Worm (Caenorhabditis elegans) whole organism, L4 larva: ENCODE measurements around the gene F20B6.9.
A peak's percentile ranks its signal among the peaks of the same experiment; 100 is the strongest.

ENCODE experiments used
- F44E2.7 ChIP-seq: fragments of 200-800 bp; sonication (Bioruptor generic); IDR thresholded peaks from 2 replicates; pipeline ENCODE4 v2.1.2; 2022; ENCODE audit warnings: missing genetic modification characterization, missing compliant biosample characterization
- F49E8.2 ChIP-seq: sonication (generic microtip); optimal IDR thresholded peaks from 2 replicates; lab custom pipeline; 2016; ENCODE audit warnings: missing compliant biosample characterization, mild to moderate bottlenecking, missing genetic modification characterization, borderline replicate concordance
- R02D3.7 ChIP-seq: fragments of 150-350 bp; sonication (generic microtip); optimal IDR thresholded peaks from 3 replicates; lab custom pipeline; 2014; ENCODE audit warnings: missing biosample characterization, missing genetic modification characterization
- T20F7.1 ChIP-seq: fragments of 200-800 bp; sonication (Bioruptor generic); optimal IDR thresholded peaks from 2 replicates; lab custom pipeline; 2018; ENCODE audit warnings: mild to moderate bottlenecking, missing genetic modification characterization, missing compliant biosample characterization
- T26A8.4 ChIP-seq: fragments of 200-800 bp; sonication (Bioruptor generic); IDR thresholded peaks from 2 replicates; pipeline ENCODE4 v1.3.6; 2022; ENCODE audit warnings: missing genetic modification characterization, missing compliant biosample characterization
- Y5F2A.4 ChIP-seq: fragments of 200-800 bp; sonication (Bioruptor generic); optimal IDR thresholded peaks from 2 replicates; lab custom pipeline; 2018; ENCODE audit warnings: mild to moderate bottlenecking, missing genetic modification characterization, missing compliant biosample characterization
- Y75B8A.6 ChIP-seq: fragments of 200-800 bp; sonication (Bioruptor generic); IDR thresholded peaks from 2 replicates; pipeline ENCODE4 v1.3.6; 2022; ENCODE audit warnings: missing genetic modification reagents, missing genetic modification characterization, missing compliant biosample characterization
- ZK546.5 ChIP-seq, 2 experiments: sonication (generic microtip); optimal IDR thresholded peaks; 2 replicates each; lab custom pipeline; 2017; ENCODE audit warnings: missing biosample characterization in 2 of 2, missing genetic modification characterization in 2 of 2
- ceh-20 ChIP-seq: fragments of 200-800 bp; sonication (Bioruptor generic); IDR thresholded peaks from 2 replicates; pipeline ENCODE4 v1.3.6; 2022; ENCODE audit warnings: missing genetic modification reagents, missing genetic modification characterization, missing compliant biosample characterization
- daf-19 ChIP-seq: fragments of 200-800 bp; sonication (Bioruptor generic); conservative IDR thresholded peaks from 2 replicates; pipeline ENCODE4 v1.3.6; 2022; ENCODE audit warnings: missing genetic modification characterization, missing compliant biosample characterization
- daf-8 ChIP-seq: fragments of 200-800 bp; sonication (Bioruptor generic); IDR thresholded peaks from 2 replicates; pipeline ENCODE4 v1.3.6; 2022; ENCODE audit warnings: missing genetic modification characterization, missing compliant biosample characterization
- dmd-8 ChIP-seq: fragments of 200-800 bp; sonication (Bioruptor generic); IDR thresholded peaks from 2 replicates; pipeline ENCODE4 v1.3.6; 2022; ENCODE audit warnings: missing genetic modification characterization, missing compliant biosample characterization
- dpl-1 ChIP-seq: fragments of 150-350 bp; optimal IDR thresholded peaks from 2 replicates; lab custom pipeline; 2014; ENCODE audit warnings: missing biosample characterization, missing genetic modification reagents, missing genetic modification characterization
- duxl-1 ChIP-seq: sonication (generic microtip); optimal IDR thresholded peaks from 2 replicates; lab custom pipeline; 2016; ENCODE audit warnings: mild to moderate bottlenecking, missing genetic modification characterization, moderate library complexity, missing compliant biosample characterization; ENCODE audit not compliant: poor library complexity
- dve-1 ChIP-seq: sonication (generic microtip); optimal IDR thresholded peaks from 2 replicates; lab custom pipeline; 2017; ENCODE audit warnings: antibody characterized with exemption, mild to moderate bottlenecking, missing genetic modification characterization, missing compliant biosample characterization; ENCODE audit not compliant: insufficient read depth
- egl-27 ChIP-seq: sonication (generic microtip); optimal IDR thresholded peaks from 3 replicates; lab custom pipeline; 2017; ENCODE audit warnings: missing biosample characterization, missing genetic modification reagents, missing genetic modification characterization
- fos-1 ChIP-seq: fragments of 150-350 bp; optimal IDR thresholded peaks from 2 replicates; lab custom pipeline; 2014; ENCODE audit warnings: missing biosample characterization, missing genetic modification characterization
- gei-8 ChIP-seq: fragments of 200-800 bp; sonication (Bioruptor generic); optimal IDR thresholded peaks from 2 replicates; lab custom pipeline; 2018; ENCODE audit warnings: mild to moderate bottlenecking, missing genetic modification characterization, missing compliant biosample characterization
- hlh-11 ChIP-seq: fragments of 200-800 bp; sonication (Bioruptor generic); optimal IDR thresholded peaks from 2 replicates; lab custom pipeline; 2018; ENCODE audit warnings: mild to moderate bottlenecking, missing genetic modification characterization, missing compliant biosample characterization
- hlh-30 ChIP-seq: sonication (generic microtip); optimal IDR thresholded peaks from 2 replicates; lab custom pipeline; 2017; ENCODE audit warnings: antibody characterized with exemption, mild to moderate bottlenecking, missing genetic modification characterization, missing compliant biosample characterization; ENCODE audit not compliant: insufficient read depth
- hmg-1.1 ChIP-seq: fragments of 200-800 bp; sonication (Bioruptor generic); IDR thresholded peaks from 2 replicates; pipeline ENCODE4 v1.3.6; 2022; ENCODE audit warnings: missing genetic modification reagents, missing genetic modification characterization, missing compliant biosample characterization
- lim-7 ChIP-seq: fragments of 200-800 bp; sonication (Bioruptor generic); IDR thresholded peaks from 2 replicates; pipeline ENCODE4 v1.3.6; 2022; ENCODE audit warnings: missing genetic modification characterization, missing compliant biosample characterization
- lin-1 ChIP-seq: fragments of 200-800 bp; sonication (Bioruptor generic); IDR thresholded peaks from 2 replicates; pipeline ENCODE4 v1.3.6; 2022; ENCODE audit warnings: missing genetic modification reagents, missing genetic modification characterization, missing compliant biosample characterization
- lin-39 ChIP-seq: fragments of 150-350 bp; optimal IDR thresholded peaks from 2 replicates; lab custom pipeline; 2014; ENCODE audit warnings: missing biosample characterization, missing genetic modification reagents, missing genetic modification characterization
- lsy-2 ChIP-seq, 2 experiments: fragments of 150-350 bp in 1 of 2; sonication (generic microtip) in 1 of 2; optimal IDR thresholded peaks; 2 replicates each; lab custom pipeline; 2014 to 2017; ENCODE audit warnings: missing biosample characterization in 2 of 2, missing genetic modification characterization in 2 of 2
- madf-5 ChIP-seq, 2 experiments: fragments of 200-800 bp; sonication (Bioruptor generic); IDR thresholded peaks; 2 replicates each; pipeline ENCODE4 v1.3.6; 2022; ENCODE audit warnings: missing compliant biosample characterization in 2 of 2, missing genetic modification characterization in 2 of 2
- mdl-1 ChIP-seq, 2 experiments: fragments of 150-350 bp in 1 of 2; sonication (generic microtip) in 1 of 2; optimal IDR thresholded peaks; 2 replicates each; lab custom pipeline; 2014 to 2017; ENCODE audit warnings: missing biosample characterization in 2 of 2, missing genetic modification characterization in 2 of 2
- mxl-2 ChIP-seq: fragments of 200-800 bp; sonication (Bioruptor generic); conservative IDR thresholded peaks from 2 replicates; pipeline ENCODE4 v1.3.6; 2022; ENCODE audit warnings: missing genetic modification reagents, missing genetic modification characterization, missing compliant biosample characterization
- mxl-3 ChIP-seq: fragments of 200-800 bp; sonication (Bioruptor generic); optimal IDR thresholded peaks from 2 replicates; lab custom pipeline; 2018; ENCODE audit warnings: mild to moderate bottlenecking, missing genetic modification characterization, missing compliant biosample characterization
- nhr-111 ChIP-seq: fragments of 200-800 bp; sonication (Bioruptor generic); optimal IDR thresholded peaks from 2 replicates; lab custom pipeline; 2018; ENCODE audit warnings: mild to moderate bottlenecking, missing genetic modification characterization, missing compliant biosample characterization
- nhr-237 ChIP-seq: sonication (generic microtip); optimal IDR thresholded peaks from 2 replicates; lab custom pipeline; 2017; ENCODE audit warnings: missing biosample characterization, missing genetic modification characterization
- nhr-28 ChIP-seq: fragments of 150-350 bp; optimal IDR thresholded peaks from 2 replicates; lab custom pipeline; 2014; ENCODE audit warnings: missing biosample characterization, missing genetic modification characterization
- nhr-41 ChIP-seq: fragments of 200-800 bp; sonication (Bioruptor generic); IDR thresholded peaks from 2 replicates; pipeline ENCODE4 v1.3.6; 2022; ENCODE audit warnings: missing genetic modification reagents, missing genetic modification characterization, missing compliant biosample characterization
- nhr-42 ChIP-seq: fragments of 200-800 bp; sonication (Bioruptor generic); IDR thresholded peaks from 2 replicates; pipeline ENCODE4 v1.3.6; 2022; ENCODE audit warnings: missing genetic modification characterization, missing compliant biosample characterization
- nhr-48 ChIP-seq: sonication (generic microtip); optimal IDR thresholded peaks from 2 replicates; lab custom pipeline; 2016; ENCODE audit warnings: mild to moderate bottlenecking, missing genetic modification characterization, missing compliant biosample characterization
- nhr-77 ChIP-seq: fragments of 150-350 bp; optimal IDR thresholded peaks from 2 replicates; lab custom pipeline; 2014; ENCODE audit warnings: missing biosample characterization, missing genetic modification characterization
- saeg-2 ChIP-seq: fragments of 200-800 bp; sonication (Bioruptor generic); IDR thresholded peaks from 2 replicates; pipeline ENCODE4 v1.3.6; 2022; ENCODE audit warnings: missing genetic modification reagents, missing genetic modification characterization, missing compliant biosample characterization
- skn-1 ChIP-seq: fragments of 150-350 bp; optimal IDR thresholded peaks from 2 replicates; lab custom pipeline; 2014; ENCODE audit warnings: missing biosample characterization, missing genetic modification characterization
- snpc-1.2 ChIP-seq: fragments of 200-800 bp; sonication (Bioruptor generic); IDR thresholded peaks from 2 replicates; pipeline ENCODE4 v1.3.6; 2022; ENCODE audit warnings: missing genetic modification reagents, missing genetic modification characterization, missing compliant biosample characterization
- snpc-4 ChIP-seq: fragments of 150-350 bp; optimal IDR thresholded peaks from 2 replicates; lab custom pipeline; 2014; ENCODE audit warnings: missing biosample characterization, missing genetic modification characterization
- spr-1 ChIP-seq: sonication (generic microtip); optimal IDR thresholded peaks from 2 replicates; lab custom pipeline; 2016; ENCODE audit warnings: mild to moderate bottlenecking, missing genetic modification characterization, missing compliant biosample characterization
- spr-3 ChIP-seq: fragments of 200-800 bp; sonication (Bioruptor generic); optimal IDR thresholded peaks from 2 replicates; lab custom pipeline; 2018; ENCODE audit warnings: mild to moderate bottlenecking, missing genetic modification characterization, missing compliant biosample characterization
- tra-1 ChIP-seq: fragments of 200-800 bp; sonication (Bioruptor generic); IDR thresholded peaks from 2 replicates; pipeline ENCODE4 v1.3.6; 2022; ENCODE audit warnings: missing genetic modification reagents, missing genetic modification characterization, missing compliant biosample characterization
- unc-62 ChIP-seq, 3 experiments: fragments of 150-350 bp in 1 of 3; sonication (generic microtip); optimal IDR thresholded peaks in 2 of 3; peaks in 1 of 3; 1 replicate in 1 of 3; 2 replicates in 2 of 3; lab custom pipeline; 2014 to 2017; ENCODE audit warnings: missing biosample characterization in 3 of 3, missing genetic modification characterization in 3 of 3, missing genetic modification reagents in 3 of 3, missing genotype in 1 of 3
- vab-7 ChIP-seq: fragments of 200-800 bp; sonication (Bioruptor generic); IDR thresholded peaks from 2 replicates; pipeline ENCODE4 v1.3.6; 2022; ENCODE audit warnings: missing genetic modification reagents, missing genetic modification characterization, missing compliant biosample characterization
- zag-1 ChIP-seq: fragments of 150-350 bp; optimal IDR thresholded peaks from 2 replicates; lab custom pipeline; 2014; ENCODE audit warnings: missing biosample characterization, missing genetic modification characterization
- zip-2 ChIP-seq: fragments of 150-350 bp; optimal IDR thresholded peaks from 2 replicates; lab custom pipeline; 2014; ENCODE audit warnings: missing biosample characterization, missing genetic modification characterization
- ztf-11 ChIP-seq: fragments of 150-350 bp; optimal IDR thresholded peaks from 2 replicates; lab custom pipeline; 2014; ENCODE audit warnings: missing biosample characterization, missing genetic modification characterization
- ztf-7 ChIP-seq: fragments of 150-350 bp; optimal IDR thresholded peaks from 2 replicates; lab custom pipeline; 2014; ENCODE audit warnings: missing biosample characterization, missing genetic modification characterization

The F20B6.9 gene

DNA sequence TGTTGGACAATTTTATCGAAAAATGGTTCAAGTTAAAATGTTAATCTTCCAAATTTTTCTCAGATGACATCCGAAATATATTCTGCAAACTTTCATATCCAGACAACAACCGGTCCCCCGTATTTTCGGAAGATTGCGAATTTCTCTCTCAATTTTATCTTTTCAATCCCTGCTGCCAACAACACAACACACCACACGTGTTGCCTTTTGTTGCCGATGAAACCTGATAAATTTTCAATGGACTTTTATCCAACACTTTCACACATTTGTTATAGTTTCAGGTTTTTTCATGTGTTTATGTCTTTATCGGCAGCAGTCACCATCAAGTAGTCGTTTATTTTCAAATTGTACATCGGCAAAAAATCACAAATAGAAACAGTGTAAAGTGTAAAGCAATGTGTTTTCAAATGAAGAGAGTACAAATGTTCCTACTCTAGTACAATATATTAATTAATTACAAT, 39.0 kb upstream of the F20B6.9 start (continued):
- no peak for TF ChIP-seq daf-19
- TF ChIP-seq lin-1 (GFP tag; lab: Robert Waterston, UW), result no peak
- peak; percentile 65 for TF ChIP-seq dve-1 (tag; lab: Kevin White, UChicago)
- TF ChIP-seq hmg-1.1 (GFP tag; lab: Robert Waterston, UW), result 0 out of 2 replicates have a peak, but pooled peaks have one; percentile 7
- peak; percentile 44 for TF ChIP-seq hlh-30
- TF ChIP-seq snpc-1.2 (GFP tag; lab: Robert Waterston, UW), result no peak
- TF ChIP-seq fos-1 (tag; lab: Kevin White, UChicago), result no peak
- TF ChIP-seq zag-1 (tag; lab: Kevin White, UChicago), result no peak
- no peak for TF ChIP-seq ZK546.5 (tag; optimal IDR thresholded peaks at IDR 0.05; lab: Kevin White, UChicago)
- TF ChIP-seq nhr-48 (tag; lab: Kevin White, UChicago), result no peak
- peak; percentile 38; the same call in 1 of the 2 replicates for TF ChIP-seq nhr-41
- peak; percentile 2 for TF ChIP-seq spr-1
- no peak for TF ChIP-seq egl-27 (tag; lab: Kevin White, UChicago)
- TF ChIP-seq skn-1 (tag; lab: Kevin White, UChicago), result no peak
- TF ChIP-seq mxl-2 (GFP tag; lab: Robert Waterston, UW), result 0 out of 2 replicates have a peak, but pooled peaks have one; percentile 2
- peak; percentile 37 for TF ChIP-seq nhr-77
- peak; percentile 14; the same call in 1 of the 2 replicates for TF ChIP-seq nhr-42 (GFP tag; lab: Robert Waterston, UW)
- TF ChIP-seq saeg-2 (GFP tag; lab: Robert Waterston, UW), result no peak
- TF ChIP-seq vab-7 (GFP tag; lab: Robert Waterston, UW), result no peak
- TF ChIP-seq nhr-237 (tag; lab: Kevin White, UChicago), result no peak
- TF ChIP-seq T26A8.4 (GFP tag; lab: Robert Waterston, UW), result peak; percentile 62; the same call in 1 of the 2 replicates
- peak; percentile 23 for TF ChIP-seq zip-2 (tag; lab: Kevin White, UChicago)
- peak in 1 of 2 experiments; percentile 73 for TF ChIP-seq mdl-1 (tag; optimal IDR thresholded peaks at IDR 0.05; lab: Kevin White, UChicago)
- peak in 1 of 2 experiments; percentile 91 for TF ChIP-seq unc-62 (GFP tag; optimal IDR thresholded peaks at IDR 0.05 in 1 of 2; lab: Kevin White, UChicago)
- no peak for TF ChIP-seq unc-62 (tag; optimal IDR thresholded peaks at IDR 0.05; lab: Kevin White, UChicago)
- TF ChIP-seq hlh-11, result peak; percentile 45
- TF ChIP-seq, all 104 proteins: peak for 28

DNA sequence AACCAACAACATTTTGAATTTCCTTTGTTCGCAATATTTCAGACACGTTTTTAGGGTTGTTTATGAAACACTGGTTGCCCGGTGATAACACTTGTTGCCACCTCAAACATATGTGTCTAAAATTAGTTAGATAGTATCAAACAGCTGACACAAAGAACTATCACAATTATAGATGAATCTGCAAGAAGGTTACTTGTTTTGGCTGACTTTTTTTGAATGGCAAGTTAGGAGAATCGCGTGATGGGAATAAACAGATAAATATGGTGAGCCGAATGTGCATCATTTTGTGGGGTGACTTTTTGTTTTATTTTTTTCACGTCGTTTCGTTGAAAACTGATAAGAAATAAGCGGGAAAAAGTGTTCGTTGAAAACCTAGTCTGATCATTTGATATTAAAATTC, 37.8 kb upstream of the F20B6.9 start:
- no peak for TF ChIP-seq madf-5 (GFP tag; IDR thresholded peaks at IDR 0.05; lab: Robert Waterston, UW)
- peak; percentile 73 for TF ChIP-seq hlh-11
- no peak for TF ChIP-seq skn-1 (tag; lab: Kevin White, UChicago)
- no peak for TF ChIP-seq lin-39 (tag; lab: Kevin White, UChicago)
- TF ChIP-seq snpc-4 (tag; lab: Kevin White, UChicago), result no peak
- TF ChIP-seq R02D3.7 (tag; lab: Kevin White, UChicago), result no peak
- TF ChIP-seq dmd-8 (GFP tag; lab: Robert Waterston, UW), result no peak
- no peak for TF ChIP-seq daf-8 (GFP tag; lab: Robert Waterston, UW)
- TF ChIP-seq nhr-111, result no peak
- peak; percentile 36 for TF ChIP-seq hlh-30
- no peak for TF ChIP-seq nhr-42 (GFP tag; lab: Robert Waterston, UW)
- peak; percentile 3 for TF ChIP-seq mxl-3
- 0 out of 2 replicates have a peak, but pooled peaks have one; percentile 51 for TF ChIP-seq tra-1 (GFP tag; lab: Robert Waterston, UW)
- no peak for TF ChIP-seq dpl-1
- TF ChIP-seq lsy-2 (tag; optimal IDR thresholded peaks at IDR 0.05; lab: Kevin White, UChicago), result peak in 1 of 2 experiments; percentile 0
- TF ChIP-seq lim-7 (GFP tag; lab: Robert Waterston, UW), result no peak
- no peak for TF ChIP-seq ceh-20 (GFP tag; lab: Robert Waterston, UW)
- TF ChIP-seq T20F7.1 (GFP tag; lab: Kevin White, UChicago), result no peak
- no peak for TF ChIP-seq F44E2.7 (GFP tag; lab: Robert Waterston, UW)
- TF ChIP-seq Y75B8A.6, result no peak
- no peak for TF ChIP-seq ztf-11 (tag; lab: Kevin White, UChicago)
- TF ChIP-seq nhr-77, result no peak
- TF ChIP-seq nhr-28 (tag; lab: Kevin White, UChicago), result peak; percentile 36
- TF ChIP-seq duxl-1 (tag; lab: Kevin White, UChicago), result no peak
- TF ChIP-seq Y5F2A.4 (GFP tag; lab: Kevin White, UChicago), result no peak
- no peak for TF ChIP-seq gei-8 (GFP tag; lab: Kevin White, UChicago)
- no peak for TF ChIP-seq ztf-7 (tag; lab: Kevin White, UChicago)
- TF ChIP-seq F49E8.2 (tag; lab: Kevin White, UChicago), result no peak
- TF ChIP-seq nhr-48 (tag; lab: Kevin White, UChicago), result no peak
- TF ChIP-seq spr-3 (GFP tag; lab: Kevin White, UChicago), result no peak
